Worm (Caenorhabditis elegans) whole organism, L1 larva: ENCODE results near the gene str-249.

ENCODE experiments used
- C04F5.9 ChIP-seq: sonication (generic microtip); optimal IDR thresholded peaks from 2 replicates; lab custom pipeline; 2016; ENCODE audit warnings: missing genetic modification characterization, missing compliant biosample characterization
- C16A3.4 ChIP-seq: fragments of 150-350 bp; optimal IDR thresholded peaks from 2 replicates; lab custom pipeline; 2014; ENCODE audit warnings: missing biosample characterization, missing genetic modification characterization
- C34B4.2 ChIP-seq: sonication (generic microtip); optimal IDR thresholded peaks from 2 replicates; lab custom pipeline; 2017; ENCODE audit warnings: mild to moderate bottlenecking, missing genetic modification characterization, missing compliant biosample characterization
- F16B12.6 ChIP-seq: fragments of 150-350 bp; optimal IDR thresholded peaks from 2 replicates; lab custom pipeline; 2014; ENCODE audit warnings: missing biosample characterization, missing genetic modification characterization
- alr-1 ChIP-seq: fragments of 200-800 bp; sonication (Bioruptor generic); optimal IDR thresholded peaks from 2 replicates; lab custom pipeline; 2018; ENCODE audit warnings: borderline replicate concordance, mild to moderate bottlenecking, missing genetic modification characterization, missing compliant biosample characterization
- aly-2 ChIP-seq: fragments of 150-350 bp; optimal IDR thresholded peaks from 2 replicates; lab custom pipeline; 2014; ENCODE audit warnings: missing biosample characterization, missing genetic modification characterization
- blmp-1 ChIP-seq: fragments of 150-350 bp; optimal IDR thresholded peaks from 2 replicates; lab custom pipeline; 2014; ENCODE audit warnings: missing biosample characterization, missing genetic modification characterization
- ceh-8 ChIP-seq: fragments of 200-800 bp; sonication (Bioruptor generic); optimal IDR thresholded peaks from 2 replicates; lab custom pipeline; 2018; ENCODE audit warnings: mild to moderate bottlenecking, missing genetic modification characterization, moderate library complexity, missing compliant biosample characterization
- ceh-90 ChIP-seq: sonication (generic microtip); optimal IDR thresholded peaks from 2 replicates; lab custom pipeline; 2016; ENCODE audit warnings: missing genetic modification characterization, missing compliant biosample characterization
- ces-1 ChIP-seq: fragments of 150-350 bp; optimal IDR thresholded peaks from 2 replicates; lab custom pipeline; 2014; ENCODE audit warnings: missing biosample characterization, missing genetic modification reagents, missing genetic modification characterization
- dpl-1 ChIP-seq, 3 experiments: fragments of 150-350 bp in 2 of 3; sonication (generic microtip) in 1 of 3; optimal IDR thresholded peaks; 2 replicates each; lab custom pipeline; 2014 to 2017; ENCODE audit warnings: missing biosample characterization in 3 of 3, missing genetic modification characterization in 3 of 3, missing genetic modification reagents in 3 of 3
- dsc-1 ChIP-seq: sonication (generic microtip); optimal IDR thresholded peaks from 2 replicates; lab custom pipeline; 2016; ENCODE audit warnings: mild to moderate bottlenecking, missing genetic modification characterization, missing compliant biosample characterization
- efl-1 ChIP-seq, 4 experiments: fragments of 150-350 bp; optimal IDR thresholded peaks in 3 of 4; peaks in 1 of 4; 1 replicate in 1 of 4; 2 replicates in 3 of 4; lab custom pipeline; 2014; ENCODE audit warnings: missing biosample characterization in 2 of 4, missing genetic modification characterization in 2 of 4, missing genetic modification reagents in 2 of 4
- egl-13 ChIP-seq: sonication (generic microtip); optimal IDR thresholded peaks from 2 replicates; lab custom pipeline; 2016; ENCODE audit warnings: missing genotype, missing genetic modification reagents, missing genetic modification characterization, missing compliant biosample characterization
- egl-27 ChIP-seq, 2 experiments: fragments of 150-350 bp in 1 of 2; sonication (generic microtip); optimal IDR thresholded peaks; 3 replicates each; lab custom pipeline; 2017 to 2018; ENCODE audit warnings: missing biosample characterization in 2 of 2, missing genetic modification characterization in 2 of 2, missing genetic modification reagents in 2 of 2
- elt-2 ChIP-seq: sonication (generic microtip); optimal IDR thresholded peaks from 2 replicates; lab custom pipeline; 2016; ENCODE audit warnings: missing genetic modification characterization, mild to moderate bottlenecking, inconsistent platforms, missing compliant biosample characterization, missing genetic modification reagents
- elt-3 ChIP-seq, 6 experiments: fragments of 150-350 bp in 1 of 6; sonication (generic microtip); optimal IDR thresholded peaks; 2 replicates each; lab custom pipeline; 2017 to 2018; ENCODE audit warnings: missing biosample characterization in 6 of 6, missing genetic modification characterization in 6 of 6, inconsistent platforms in 1 of 6
- fkh-10 ChIP-seq: sonication (generic microtip); optimal IDR thresholded peaks from 2 replicates; lab custom pipeline; 2017; ENCODE audit warnings: missing biosample characterization, missing genetic modification reagents, missing genetic modification characterization
- grh-1 ChIP-seq: fragments of 200-800 bp; sonication (Bioruptor generic); IDR thresholded peaks from 2 replicates; pipeline ENCODE4 v1.3.6; 2022; ENCODE audit warnings: missing genetic modification reagents, missing genetic modification characterization, missing compliant biosample characterization
- hlh-17 ChIP-seq: fragments of 200-800 bp; sonication (Bioruptor generic); optimal IDR thresholded peaks from 2 replicates; lab custom pipeline; 2018; ENCODE audit warnings: missing genetic modification characterization, mild to moderate bottlenecking, missing compliant biosample characterization, moderate library complexity, borderline replicate concordance
- hlh-4 ChIP-seq: sonication (generic microtip); optimal IDR thresholded peaks from 2 replicates; lab custom pipeline; 2016; ENCODE audit warnings: mild to moderate bottlenecking, missing genetic modification characterization, missing compliant biosample characterization
- hpl-2 ChIP-seq: fragments of 150-350 bp; optimal IDR thresholded peaks from 2 replicates; lab custom pipeline; 2014; ENCODE audit warnings: missing biosample characterization, missing genetic modification reagents, missing genetic modification characterization
- isw-1 ChIP-seq: fragments of 200-800 bp; sonication (Bioruptor generic); IDR thresholded peaks from 2 replicates; pipeline ENCODE4 v1.3.6; 2022; ENCODE audit warnings: missing genetic modification characterization, missing compliant biosample characterization
- jun-1 ChIP-seq: fragments of 150-350 bp; optimal IDR thresholded peaks from 2 replicates; lab custom pipeline; 2014; ENCODE audit warnings: missing biosample characterization, missing genetic modification reagents, missing genetic modification characterization
- lin-14 ChIP-seq: fragments of 200-800 bp; sonication (Bioruptor generic); optimal IDR thresholded peaks from 2 replicates; lab custom pipeline; 2018; ENCODE audit warnings: mild to moderate bottlenecking, missing genetic modification characterization, moderate library complexity, missing compliant biosample characterization
- lin-35 ChIP-seq, 2 experiments: fragments of 150-350 bp; optimal IDR thresholded peaks; 2 replicates each; lab custom pipeline; 2014; ENCODE audit warnings: missing biosample characterization in 2 of 2, missing genetic modification characterization in 2 of 2, missing genetic modification reagents in 2 of 2
- lin-39 ChIP-seq: fragments of 150-350 bp; optimal IDR thresholded peaks from 2 replicates; lab custom pipeline; 2014; ENCODE audit warnings: missing biosample characterization, missing genetic modification reagents, missing genetic modification characterization
- mab-9 ChIP-seq: fragments of 200-800 bp; sonication (Bioruptor generic); IDR thresholded peaks from 2 replicates; pipeline ENCODE4 v1.3.6; 2022; ENCODE audit warnings: missing genetic modification reagents, missing genetic modification characterization, missing compliant biosample characterization
- mef-2 ChIP-seq: fragments of 150-350 bp; optimal IDR thresholded peaks from 2 replicates; lab custom pipeline; 2014; ENCODE audit warnings: missing biosample characterization, missing genetic modification characterization
- mep-1 ChIP-seq: fragments of 150-350 bp; optimal IDR thresholded peaks from 2 replicates; lab custom pipeline; 2014; ENCODE audit warnings: missing biosample characterization, missing genetic modification characterization
- nhr-11 ChIP-seq: fragments of 150-350 bp; optimal IDR thresholded peaks from 2 replicates; lab custom pipeline; 2014; ENCODE audit warnings: missing biosample characterization, missing genetic modification characterization
- nhr-12 ChIP-seq: sonication (generic microtip); optimal IDR thresholded peaks from 2 replicates; lab custom pipeline; 2017; ENCODE audit warnings: missing biosample characterization, missing genetic modification characterization
- nhr-19 ChIP-seq: fragments of 200-800 bp; sonication (Bioruptor generic); conservative IDR thresholded peaks from 2 replicates; pipeline ENCODE4 v1.3.6; 2022; ENCODE audit warnings: missing genetic modification characterization, missing compliant biosample characterization
- nhr-20 ChIP-seq: sonication (generic microtip); optimal IDR thresholded peaks from 2 replicates; lab custom pipeline; 2016; ENCODE audit warnings: mild to moderate bottlenecking, missing genetic modification characterization, missing compliant biosample characterization
- nhr-28 ChIP-seq: fragments of 150-350 bp; optimal IDR thresholded peaks from 2 replicates; lab custom pipeline; 2014; ENCODE audit warnings: missing biosample characterization, missing genetic modification characterization
- nhr-47 ChIP-seq: sonication (generic microtip); optimal IDR thresholded peaks from 2 replicates; lab custom pipeline; 2016; ENCODE audit warnings: mild to moderate bottlenecking, missing genetic modification characterization, moderate library complexity, missing compliant biosample characterization
- nhr-71 ChIP-seq: sonication (generic microtip); optimal IDR thresholded peaks from 2 replicates; lab custom pipeline; 2016; ENCODE audit warnings: mild to moderate bottlenecking, missing genetic modification characterization, moderate library complexity, missing compliant biosample characterization
- nhr-77 ChIP-seq: fragments of 150-350 bp; optimal IDR thresholded peaks from 2 replicates; lab custom pipeline; 2014; ENCODE audit warnings: missing biosample characterization, missing genetic modification characterization
- nhr-84 ChIP-seq: sonication (generic microtip); optimal IDR thresholded peaks from 2 replicates; lab custom pipeline; 2017; ENCODE audit warnings: missing biosample characterization, missing genetic modification characterization
- nhr-90 ChIP-seq: sonication (generic microtip); optimal IDR thresholded peaks from 2 replicates; lab custom pipeline; 2016; ENCODE audit warnings: mild to moderate bottlenecking, missing genetic modification characterization, missing compliant biosample characterization; ENCODE audit not compliant: poor library complexity
- pqm-1 ChIP-seq: sonication (generic microtip); optimal IDR thresholded peaks from 3 replicates; lab custom pipeline; 2017; ENCODE audit warnings: missing biosample characterization, missing genetic modification characterization
- skn-1 ChIP-seq: fragments of 150-350 bp; optimal IDR thresholded peaks from 2 replicates; lab custom pipeline; 2014; ENCODE audit warnings: missing biosample characterization, missing genetic modification characterization
- snu-23 ChIP-seq: sonication (generic microtip); optimal IDR thresholded peaks from 2 replicates; lab custom pipeline; 2016; ENCODE audit warnings: missing genetic modification characterization, missing compliant biosample characterization
- sptf-1 ChIP-seq: fragments of 150-350 bp; optimal IDR thresholded peaks from 2 replicates; lab custom pipeline; 2014; ENCODE audit warnings: missing biosample characterization, missing genetic modification characterization
- sup-37 ChIP-seq: fragments of 200-800 bp; sonication (Bioruptor generic); optimal IDR thresholded peaks from 2 replicates; lab custom pipeline; 2018; ENCODE audit warnings: mild to moderate bottlenecking, missing genetic modification characterization, missing compliant biosample characterization
- swsn-7 ChIP-seq: sonication (generic microtip); optimal IDR thresholded peaks from 2 replicates; lab custom pipeline; 2016; ENCODE audit warnings: missing genetic modification characterization, missing compliant biosample characterization
- tbx-2 ChIP-seq: sonication (generic microtip); optimal IDR thresholded peaks from 2 replicates; lab custom pipeline; 2016; ENCODE audit warnings: missing genetic modification characterization, missing compliant biosample characterization
- unc-62 ChIP-seq: fragments of 150-350 bp; optimal IDR thresholded peaks from 2 replicates; lab custom pipeline; 2014; ENCODE audit warnings: missing biosample characterization, missing genetic modification reagents, missing genetic modification characterization
- unc-86 ChIP-seq: sonication (generic microtip); optimal IDR thresholded peaks from 2 replicates; lab custom pipeline; 2016; ENCODE audit warnings: missing genetic modification characterization, missing compliant biosample characterization
- vab-15 ChIP-seq: sonication (generic microtip); optimal IDR thresholded peaks from 2 replicates; lab custom pipeline; 2017; ENCODE audit warnings: missing genotype, mild to moderate bottlenecking, missing genetic modification characterization, missing compliant biosample characterization
- ztf-11 ChIP-seq, 2 experiments: sonication (generic microtip); optimal IDR thresholded peaks; 2 replicates each; lab custom pipeline; 2016 to 2017; ENCODE audit warnings: missing genetic modification characterization in 2 of 2, missing biosample characterization in 1 of 2, missing compliant biosample characterization in 1 of 2
- ztf-4 ChIP-seq: fragments of 150-350 bp; optimal IDR thresholded peaks from 2 replicates; lab custom pipeline; 2014; ENCODE audit warnings: missing biosample characterization, missing genetic modification characterization

The str-249 gene

DNA sequence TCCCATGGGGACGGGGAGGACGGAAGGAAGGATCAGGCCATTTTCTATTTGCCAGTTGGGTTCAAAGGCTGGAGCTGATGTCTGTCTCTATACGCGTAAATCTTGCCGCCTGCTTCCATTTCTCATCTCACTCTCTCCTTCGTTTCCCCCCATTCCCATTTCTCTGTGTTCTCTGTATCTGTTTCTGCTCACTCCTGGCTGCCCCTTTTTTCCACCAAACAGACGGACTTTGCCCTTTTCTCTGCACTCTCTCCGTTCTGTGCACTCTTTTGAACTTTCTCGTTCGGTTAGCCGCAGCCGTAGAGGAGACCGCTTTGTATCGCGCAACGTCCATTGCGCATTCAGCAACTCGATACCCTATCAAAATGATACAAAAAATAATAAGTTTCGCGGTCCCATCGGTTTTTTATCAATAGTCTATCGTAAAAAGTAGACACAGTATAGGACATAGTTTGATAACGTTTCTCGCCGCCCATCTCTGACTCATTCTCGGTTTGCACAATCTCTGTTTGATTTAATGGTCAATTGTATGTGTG, 48.8 kb upstream of the str-249 start (continued):
- TF ChIP-seq sup-37 (GFP tag; lab: Kevin White, UChicago) (no peak), ceh-8 (GFP tag; lab: Kevin White, UChicago) (no peak), sptf-1 (tag; lab: Kevin White, UChicago) (no peak), mef-2 (tag; lab: Kevin White, UChicago) (no peak), aly-2 (tag; lab: Kevin White, UChicago) (peak; percentile 0), nhr-84 (no peak), nhr-12 (no peak), alr-1 (no peak), mab-9 (GFP tag; lab: Robert Waterston, UW) (0 out of 2 replicates have a peak, but pooled peaks have one; percentile 50), ces-1 (GFP tag; lab: Kevin White, UChicago) (no peak), unc-86 (tag; lab: Kevin White, UChicago) (peak; percentile 7), vab-15 (tag; lab: Kevin White, UChicago) (no peak), swsn-7 (tag; lab: Kevin White, UChicago) (peak; percentile 46), dpl-1 (GFP tag; optimal IDR thresholded peaks at IDR 0.05; lab: Kevin White, UChicago) (peak; percentile 15 to 37 (median 18)), blmp-1 (tag; lab: Kevin White, UChicago) (peak; percentile 56), egl-13 (peak; percentile 48), nhr-28 (tag; lab: Kevin White, UChicago) (no peak), tbx-2 (tag; lab: Kevin White, UChicago) (peak; percentile 59), fkh-10 (no peak), nhr-77 (tag; lab: Kevin White, UChicago) (peak; percentile 55), lin-39 (no peak), lin-35 (GFP tag; optimal IDR thresholded peaks at IDR 0.05; lab: Kevin White, UChicago) (peak; percentile 35 to 36), nhr-11 (tag; lab: Kevin White, UChicago) (no peak), nhr-47 (tag; lab: Kevin White, UChicago) (peak; percentile 57), nhr-90 (no peak), grh-1 (GFP tag; lab: Robert Waterston, UW) (no peak), jun-1 (peak; percentile 36), C04F5.9 (tag; lab: Kevin White, UChicago) (no peak), unc-62 (no peak), ztf-4 (no peak), lin-14 (GFP tag; lab: Kevin White, UChicago) (peak; percentile 90), elt-2 (peak; percentile 85), egl-27 (tag; optimal IDR thresholded peaks at IDR 0.05; lab: Kevin White, UChicago) (peak in 1 of 2 experiments; percentile 15), C34B4.2 (tag; lab: Kevin White, UChicago) (no peak), efl-1 (optimal IDR thresholded peaks at IDR 0.05; lab: Kevin White, UChicago) (peak; percentile 39 to 53), efl-1 (GFP tag; optimal IDR thresholded peaks at IDR 0.05 in 1 of 2; lab: Kevin White, UChicago) (peak; percentile 2 to 83), isw-1 (GFP tag; lab: Robert Waterston, UW) (no peak), dsc-1 (tag; lab: Kevin White, UChicago) (peak; percentile 53), hpl-2 (no peak), ceh-90 (tag; lab: Kevin White, UChicago) (no peak), mep-1 (tag; lab: Kevin White, UChicago) (peak; percentile 55), elt-3 (tag; optimal IDR thresholded peaks at IDR 0.05; lab: Kevin White, UChicago) (peak in 2 of 6 experiments; percentile 67 to 79), nhr-19 (GFP tag; lab: Robert Waterston, UW) (peak; percentile 51), ztf-11 (tag; optimal IDR thresholded peaks at IDR 0.05; lab: Kevin White, UChicago) (no peak), nhr-20 (tag; lab: Kevin White, UChicago) (peak; percentile 71), hlh-4 (tag; lab: Kevin White, UChicago) (no peak), snu-23 (GFP tag; lab: Kevin White, UChicago) (peak; percentile 70), pqm-1 (no peak), nhr-71 (peak; percentile 81), C16A3.4 (tag; lab: Kevin White, UChicago) (no peak), hlh-17 (no peak), F16B12.6 (no peak), skn-1 (tag; lab: Kevin White, UChicago) (no peak)
